Fruit fly (Drosophila melanogaster) whole organism, embryonic: ENCODE results near the gene svr.

ENCODE experiments used
- Asciz ChIP-seq: fragments of 200-800 bp; sonication (Bioruptor generic); optimal IDR thresholded peaks from 2 replicates; lab custom pipeline; 2017; ENCODE audit warnings: missing biosample characterization, mild to moderate bottlenecking, missing genetic modification characterization, missing genetic modification reagents
- B-H2 ChIP-seq: fragments of 200-800 bp; sonication (Bioruptor generic); optimal IDR thresholded peaks from 2 replicates; lab custom pipeline; 2018; ENCODE audit warnings: missing biosample characterization, mild to moderate bottlenecking, missing genetic modification characterization
- Bgb ChIP-seq: fragments of 200-800 bp; sonication (Bioruptor generic); IDR thresholded peaks from 2 replicates; pipeline ENCODE4 v1.3.6; 2022; ENCODE audit warnings: missing biosample characterization, missing genetic modification characterization; ENCODE audit not compliant: partially characterized antibody
- BtbVII ChIP-seq: fragments of 200-800 bp; sonication (Bioruptor generic); optimal IDR thresholded peaks from 3 replicates; lab custom pipeline; 2017; ENCODE audit warnings: missing biosample characterization, mild to moderate bottlenecking, missing genetic modification characterization
- CG10274 ChIP-seq: fragments of 200-800 bp; sonication (Bioruptor generic); optimal IDR thresholded peaks from 3 replicates; lab custom pipeline; 2017; ENCODE audit warnings: missing biosample characterization, mild to moderate bottlenecking, missing genetic modification characterization
- CG10979 ChIP-seq: fragments of 200-800 bp; sonication (Bioruptor generic); optimal IDR thresholded peaks from 2 replicates; lab custom pipeline; 2018; ENCODE audit warnings: missing biosample characterization, mild to moderate bottlenecking, missing genetic modification characterization, moderate library complexity
- CG11093 ChIP-seq: fragments of 200-800 bp; sonication (Bioruptor generic); IDR thresholded peaks from 3 replicates; pipeline ENCODE4 v1.3.6; 2022; ENCODE audit warnings: missing biosample characterization, missing genetic modification characterization
- CG12104 ChIP-seq: fragments of 200-800 bp; sonication (Bioruptor generic); optimal IDR thresholded peaks from 3 replicates; lab custom pipeline; 2016; ENCODE audit warnings: missing biosample characterization, missing genetic modification characterization
- CG12299 ChIP-seq: fragments of 200-800 bp; sonication (Bioruptor generic); optimal IDR thresholded peaks from 2 replicates; lab custom pipeline; 2018; ENCODE audit warnings: missing biosample characterization, mild to moderate bottlenecking, missing genetic modification characterization
- CG12769 ChIP-seq: fragments of 200-800 bp; sonication (Bioruptor generic); optimal IDR thresholded peaks from 2 replicates; lab custom pipeline; 2019; ENCODE audit warnings: missing biosample characterization, mild to moderate bottlenecking, missing genetic modification characterization, moderate library complexity
- CG14014 ChIP-seq: fragments of 200-800 bp; sonication (Bioruptor generic); IDR thresholded peaks from 2 replicates; pipeline ENCODE4 v1.3.6; 2022; ENCODE audit warnings: missing biosample characterization, missing genetic modification characterization
- CG14667 ChIP-seq: fragments of 200-800 bp; sonication (Bioruptor generic); IDR thresholded peaks from 2 replicates; pipeline ENCODE4 v1.3.6; 2022; ENCODE audit warnings: missing biosample characterization, missing genetic modification characterization
- CG14965 ChIP-seq: fragments of 200-800 bp; sonication (Bioruptor generic); optimal IDR thresholded peaks from 2 replicates; lab custom pipeline; 2016; ENCODE audit warnings: missing biosample characterization, missing genetic modification characterization, borderline replicate concordance
- CG15269 ChIP-seq: fragments of 200-800 bp; sonication (Bioruptor generic); optimal IDR thresholded peaks from 2 replicates; lab custom pipeline; 2018; ENCODE audit warnings: missing biosample characterization, mild to moderate bottlenecking, missing genetic modification characterization, moderate library complexity
- CG1792 ChIP-seq: fragments of 200-800 bp; sonication (Bioruptor generic); optimal IDR thresholded peaks from 2 replicates; lab custom pipeline; 2016; ENCODE audit warnings: missing biosample characterization, missing genetic modification characterization
- CG30431 ChIP-seq: fragments of 200-800 bp; sonication (Bioruptor generic); optimal IDR thresholded peaks from 2 replicates; lab custom pipeline; 2017; ENCODE audit warnings: missing biosample characterization, missing genetic modification characterization
- CG31441 ChIP-seq: fragments of 200-800 bp; sonication (Bioruptor generic); IDR thresholded peaks from 2 replicates; pipeline ENCODE4 v1.3.6; 2022; ENCODE audit warnings: missing biosample characterization, missing genetic modification characterization
- CG32532 ChIP-seq: fragments of 200-800 bp; sonication (Bioruptor generic); IDR thresholded peaks from 2 replicates; pipeline ENCODE4 v1.3.6; 2022; ENCODE audit warnings: missing biosample characterization, missing genetic modification characterization
- CG34376 ChIP-seq: fragments of 200-800 bp; sonication (Bioruptor generic); optimal IDR thresholded peaks from 2 replicates; lab custom pipeline; 2018; ENCODE audit warnings: missing biosample characterization, mild to moderate bottlenecking, missing genetic modification characterization
- CG42726 ChIP-seq: fragments of 200-800 bp; sonication (Bioruptor generic); IDR thresholded peaks from 2 replicates; pipeline ENCODE4 v1.3.6; 2022; ENCODE audit warnings: missing biosample characterization, missing genetic modification characterization; ENCODE audit not compliant: partially characterized antibody
- CG4820 ChIP-seq: fragments of 200-800 bp; sonication (Bioruptor generic); optimal IDR thresholded peaks from 3 replicates; lab custom pipeline; 2016; ENCODE audit warnings: missing biosample characterization, missing genetic modification characterization
- CG5953 ChIP-seq: fragments of 200-800 bp; sonication (Bioruptor generic); IDR thresholded peaks from 2 replicates; pipeline ENCODE4 v1.3.6; 2022; ENCODE audit warnings: missing biosample characterization, missing genetic modification characterization
- CG7745 ChIP-seq: fragments of 200-800 bp; sonication (Bioruptor generic); optimal IDR thresholded peaks from 2 replicates; lab custom pipeline; 2018; ENCODE audit warnings: missing biosample characterization, mild to moderate bottlenecking, missing genetic modification characterization, moderate library complexity
- CG9609 ChIP-seq: fragments of 200-800 bp; sonication (Bioruptor generic); optimal IDR thresholded peaks from 3 replicates; lab custom pipeline; 2016; ENCODE audit warnings: missing biosample characterization, missing genetic modification characterization
- Chrac-16 ChIP-seq: fragments of 200-800 bp; sonication (Bioruptor generic); optimal IDR thresholded peaks from 3 replicates; lab custom pipeline; 2016; ENCODE audit warnings: missing biosample characterization, missing genetic modification characterization
- CkIIα-i1 ChIP-seq: fragments of 200-800 bp; sonication (Bioruptor generic); IDR thresholded peaks from 2 replicates; pipeline ENCODE4 v1.3.6; 2022; ENCODE audit warnings: missing biosample characterization, missing genetic modification characterization
- Ets65A ChIP-seq: fragments of 200-800 bp; sonication (Bioruptor generic); peaks from one replicate; lab custom pipeline; 2016; ENCODE audit warnings: missing biosample characterization, missing genetic modification characterization
- HLH3B ChIP-seq: fragments of 200-800 bp; sonication (Bioruptor generic); IDR thresholded peaks from 2 replicates; pipeline ENCODE4 v1.3.6; 2022; ENCODE audit warnings: missing biosample characterization, missing genetic modification characterization
- HmgD ChIP-seq: fragments of 200-800 bp; sonication (Bioruptor generic); optimal IDR thresholded peaks from 3 replicates; lab custom pipeline; 2016; ENCODE audit warnings: missing biosample characterization, missing genetic modification characterization
- Lhr ChIP-seq: fragments of 200-800 bp; sonication (Bioruptor generic); optimal IDR thresholded peaks from 3 replicates; lab custom pipeline; 2017; ENCODE audit warnings: mild to moderate bottlenecking, missing biosample characterization, missing genetic modification reagents, missing genetic modification characterization
- Nf-YB ChIP-seq: fragments of 200-800 bp; sonication (Bioruptor generic); optimal IDR thresholded peaks from 3 replicates; lab custom pipeline; 2019; ENCODE audit warnings: missing biosample characterization, mild to moderate bottlenecking, missing genetic modification characterization, moderate library complexity
- Spps ChIP-seq: fragments of 200-800 bp; sonication (Bioruptor generic); optimal IDR thresholded peaks from 2 replicates; lab custom pipeline; 2018; ENCODE audit warnings: missing biosample characterization, mild to moderate bottlenecking, missing genetic modification characterization
- cad ChIP-seq: fragments of >200 bp; optimal IDR thresholded peaks from 2 replicates; lab custom pipeline; 2017; ENCODE audit warnings: missing biosample characterization, missing genetic modification characterization
- caup ChIP-seq: fragments of 200-800 bp; sonication (Bioruptor generic); optimal IDR thresholded peaks from 3 replicates; lab custom pipeline; 2017; ENCODE audit warnings: missing biosample characterization, mild to moderate bottlenecking, missing genetic modification characterization, moderate library complexity; ENCODE audit not compliant: severe bottlenecking
- chif ChIP-seq, 2 experiments: fragments of 200-800 bp; sonication (Bioruptor generic); optimal IDR thresholded peaks; 3 replicates each; lab custom pipeline; 2016; ENCODE audit warnings: missing biosample characterization in 2 of 2, missing genetic modification characterization in 2 of 2
- dan ChIP-seq: fragments of 200-800 bp; sonication (Bioruptor generic); IDR thresholded peaks from 2 replicates; pipeline ENCODE4 v1.3.6; 2022; ENCODE audit warnings: missing biosample characterization, missing genetic modification characterization
- disco-r ChIP-seq: fragments of 200-800 bp; sonication (Bioruptor generic); optimal IDR thresholded peaks from 2 replicates; lab custom pipeline; 2016; ENCODE audit warnings: missing biosample characterization, missing genetic modification characterization
- en ChIP-seq: fragments of 200-800 bp; sonication (Bioruptor generic); optimal IDR thresholded peaks from 2 replicates; lab custom pipeline; 2016; ENCODE audit warnings: missing biosample characterization, missing genetic modification characterization
- hb ChIP-seq: fragments of 200-800 bp; sonication (Bioruptor generic); IDR thresholded peaks from 3 replicates; pipeline ENCODE4 v1.3.6; 2022; ENCODE audit warnings: missing biosample characterization, missing genetic modification characterization; ENCODE audit not compliant: partially characterized antibody
- kay ChIP-seq: fragments of 200-800 bp; sonication (Bioruptor generic); optimal IDR thresholded peaks from 2 replicates; lab custom pipeline; 2016; ENCODE audit warnings: missing biosample characterization, missing genetic modification characterization
- klu ChIP-seq: fragments of 200-800 bp; sonication (Bioruptor generic); IDR thresholded peaks from 2 replicates; pipeline ENCODE4 v1.3.6; 2022; ENCODE audit warnings: missing biosample characterization, missing genetic modification characterization
- luna ChIP-seq: fragments of 200-800 bp; sonication (Bioruptor generic); optimal IDR thresholded peaks from 2 replicates; lab custom pipeline; 2016; ENCODE audit warnings: missing biosample characterization, missing genetic modification characterization
- prd ChIP-seq, 3 experiments: fragments of >200 bp in 2 of 3; fragments of 200-800 bp in 1 of 3; sonication (Bioruptor generic) in 1 of 3; optimal IDR thresholded peaks in 2 of 3; IDR thresholded peaks in 1 of 3; 2 replicates in 2 of 3; 3 replicates in 1 of 3; pipeline versions ENCODE4 v1.3.6 to Lab custom; 2017 to 2022; ENCODE audit warnings: missing biosample characterization in 1 of 3, missing genetic modification characterization in 1 of 3
- row ChIP-seq: fragments of 200-800 bp; sonication (Bioruptor generic); IDR thresholded peaks from 3 replicates; pipeline ENCODE4 v1.3.6; 2022; ENCODE audit warnings: missing biosample characterization, missing genetic modification characterization
- scrt ChIP-seq: fragments of 200-800 bp; sonication (Bioruptor generic); optimal IDR thresholded peaks from 2 replicates; lab custom pipeline; 2018; ENCODE audit warnings: missing biosample characterization, mild to moderate bottlenecking, missing genetic modification characterization, moderate library complexity
- slou ChIP-seq: fragments of 200-800 bp; sonication (Bioruptor generic); optimal IDR thresholded peaks from 3 replicates; lab custom pipeline; 2016; ENCODE audit warnings: missing biosample characterization, missing genetic modification characterization
- unpg ChIP-seq: fragments of 200-800 bp; sonication (Bioruptor generic); optimal IDR thresholded peaks from 3 replicates; lab custom pipeline; 2018; ENCODE audit warnings: missing biosample characterization, mild to moderate bottlenecking, missing genetic modification characterization, moderate library complexity
- zen ChIP-seq: fragments of 200-800 bp; sonication (Bioruptor generic); optimal IDR thresholded peaks from 3 replicates; lab custom pipeline; 2018; ENCODE audit warnings: missing biosample characterization, mild to moderate bottlenecking, missing genetic modification characterization, moderate library complexity
- zen2 ChIP-seq: fragments of 200-800 bp; sonication (Bioruptor generic); IDR thresholded peaks from 3 replicates; pipeline ENCODE4 v1.3.6; 2022; ENCODE audit warnings: missing biosample characterization, missing genetic modification characterization; ENCODE audit not compliant: partially characterized antibody

The svr gene

DNA sequence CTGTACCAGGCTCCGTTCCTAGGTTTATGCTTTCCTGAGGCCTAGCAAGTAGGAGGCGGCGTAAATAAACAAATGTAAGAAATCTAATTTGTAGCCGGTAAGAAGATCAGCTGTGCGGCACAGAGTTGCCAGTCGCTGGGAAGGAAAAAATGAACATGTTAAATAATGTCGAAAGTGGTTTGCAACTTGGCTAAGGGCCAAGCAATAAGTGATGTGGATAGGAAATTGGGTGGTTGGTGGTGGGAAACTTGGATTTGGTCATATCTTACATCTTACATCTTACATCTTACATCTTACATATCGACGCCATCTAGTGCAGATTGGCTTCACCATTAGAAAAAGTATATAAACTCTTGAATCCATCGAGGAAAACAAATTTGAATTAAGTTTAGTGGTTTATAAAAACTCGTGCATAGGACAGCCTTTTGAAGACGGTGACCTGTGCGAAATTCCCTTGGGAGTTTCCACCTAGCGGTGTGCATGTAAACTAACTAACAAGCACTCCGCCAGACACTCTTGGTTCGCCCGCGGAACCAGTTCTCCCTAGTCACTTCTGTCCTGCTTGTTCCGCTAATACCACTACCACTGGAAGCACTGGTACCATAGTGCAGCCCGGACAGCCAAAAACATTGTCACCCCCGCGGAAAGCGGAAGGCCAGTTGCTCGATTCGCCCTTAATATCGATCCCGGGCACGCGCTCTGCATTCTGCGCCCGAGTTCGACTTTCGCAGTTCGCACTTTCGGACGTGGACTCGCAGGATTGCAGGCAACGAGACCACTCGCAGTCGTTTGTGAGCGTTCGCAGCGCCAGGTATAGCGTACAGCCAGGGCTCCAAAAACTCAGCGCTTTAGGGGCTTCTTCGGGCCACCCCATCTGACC, 33.7 kb downstream of the svr start, which contains the start of the genes CG4293 and Appl (continued):
- no peak for TF ChIP-seq zen (tag; lab: Kevin White, UChicago)
- TF ChIP-seq Spps (tag; lab: Kevin White, UChicago): no peak
- TF ChIP-seq prd (optimal IDR thresholded peaks at IDR 0.05; lab: Kevin White, UChicago): no peak
- TF ChIP-seq prd (GFP tag; IDR thresholded peaks at IDR 0.05; lab: Robert Waterston, UW): no peak
- TF ChIP-seq CG9609 (GFP tag; lab: Kevin White, UChicago): no peak
- no peak for TF ChIP-seq CG14965 (GFP tag; lab: Kevin White, UChicago)
- TF ChIP-seq CG31441 (GFP tag; lab: Robert Waterston, UW): no peak
- TF ChIP-seq luna (GFP tag; lab: Kevin White, UChicago): no peak
- TF ChIP-seq chif (GFP tag; optimal IDR thresholded peaks at IDR 0.05; lab: Kevin White, UChicago): no peak
- peak; percentile 81 for TF ChIP-seq Ets65A (GFP tag; lab: Kevin White, UChicago)
- TF ChIP-seq CG11093: no peak
- peak; percentile 67 for TF ChIP-seq HmgD (GFP tag; lab: Kevin White, UChicago)
- TF ChIP-seq Nf-YB (GFP tag; lab: Kevin White, UChicago): no peak
- no peak for TF ChIP-seq CG5953 (GFP tag; lab: Robert Waterston, UW)
- peak; percentile 46; the same call in 1 of the 2 replicates for TF ChIP-seq CG42726 (GFP tag; lab: Robert Waterston, UW)
- no peak for TF ChIP-seq klu (GFP tag; lab: Robert Waterston, UW)
- TF ChIP-seq CG32532 (GFP tag; lab: Robert Waterston, UW): no peak
- no peak for TF ChIP-seq CG12299
- TF ChIP-seq CG12104 (GFP tag; lab: Kevin White, UChicago): no peak
- no peak for TF ChIP-seq CG30431 (GFP tag; lab: Kevin White, UChicago)
- no peak for TF ChIP-seq BtbVII
- TF ChIP-seq CG14014: no peak
- TF ChIP-seq disco-r: no peak
- peak; percentile 11 for TF ChIP-seq CG10979
- peak; percentile 64 for TF ChIP-seq Bgb (GFP tag; lab: Robert Waterston, UW)
- no peak for TF ChIP-seq Asciz (GFP tag; lab: Kevin White, UChicago)
- TF ChIP-seq hb: no peak
- no peak for TF ChIP-seq HLH3B
- no peak for TF ChIP-seq dan (GFP tag; lab: Robert Waterston, UW)
- no peak for TF ChIP-seq unpg (GFP tag; lab: Kevin White, UChicago)
- no peak for TF ChIP-seq CG10274
- no peak for TF ChIP-seq caup (GFP tag; lab: Kevin White, UChicago)
- no peak for TF ChIP-seq cad (GFP tag; lab: Kevin White, UChicago)
- no peak for TF ChIP-seq CG12769 (tag; lab: Kevin White, UChicago)
- TF ChIP-seq slou (GFP tag; lab: Kevin White, UChicago): no peak
- TF ChIP-seq scrt (GFP tag; lab: Kevin White, UChicago): no peak
- no peak for TF ChIP-seq kay
- no peak for TF ChIP-seq CG15269 (tag; lab: Kevin White, UChicago)
- no peak for TF ChIP-seq Chrac-16 (GFP tag; lab: Kevin White, UChicago)
- peak; percentile 90 for TF ChIP-seq Lhr (GFP tag; lab: Kevin White, UChicago)
- TF ChIP-seq zen2 (GFP tag; lab: Robert Waterston, UW): no peak
- no peak for TF ChIP-seq CG14667
- TF ChIP-seq CG1792: no peak
- TF ChIP-seq B-H2: no peak
- no peak for TF ChIP-seq CG4820 (GFP tag; lab: Kevin White, UChicago)
- TF ChIP-seq en: no peak
- no peak for TF ChIP-seq CG34376
- no peak for TF ChIP-seq CkIIα-i1 (GFP tag; lab: Robert Waterston, UW)
- TF ChIP-seq CG7745 (tag; lab: Kevin White, UChicago): no peak
- peak; percentile 18; the same call in 1 of the 3 replicates for TF ChIP-seq row
